Fruit fly (Drosophila melanogaster): Measurements from ENCODE around the gene rho-5.

rho-5 gene

dm6 chr2L:10387869-10388726 lies 14.4 kb upstream of the rho-5 start, which contains the start of gene da (continued):
- TF ChIP-seq OdsH (GFP tag; optimal IDR thresholded peaks at IDR 0.05): no peak
- TF ChIP-seq usp (GFP tag; optimal IDR thresholded peaks at IDR 0.05): no peak
- TF ChIP-seq dsf (GFP tag; optimal IDR thresholded peaks at IDR 0.05; ENCODE audit: borderline replicate concordance): no peak
- TF ChIP-seq fru (GFP tag; optimal IDR thresholded peaks at IDR 0.05): peak; percentile 39
- TF ChIP-seq CG32264 (GFP tag; optimal IDR thresholded peaks at IDR 0.05): no peak
- peak; percentile 69 for TF ChIP-seq lola (GFP tag; optimal IDR thresholded peaks at IDR 0.05)
- TF ChIP-seq ey (GFP tag; optimal IDR thresholded peaks at IDR 0.05): peak; percentile 33
- peak; percentile 12 for TF ChIP-seq CG9705 (GFP tag; optimal IDR thresholded peaks at IDR 0.05)
- no peak for TF ChIP-seq brk (GFP tag; optimal IDR thresholded peaks at IDR 0.05)

DNA sequence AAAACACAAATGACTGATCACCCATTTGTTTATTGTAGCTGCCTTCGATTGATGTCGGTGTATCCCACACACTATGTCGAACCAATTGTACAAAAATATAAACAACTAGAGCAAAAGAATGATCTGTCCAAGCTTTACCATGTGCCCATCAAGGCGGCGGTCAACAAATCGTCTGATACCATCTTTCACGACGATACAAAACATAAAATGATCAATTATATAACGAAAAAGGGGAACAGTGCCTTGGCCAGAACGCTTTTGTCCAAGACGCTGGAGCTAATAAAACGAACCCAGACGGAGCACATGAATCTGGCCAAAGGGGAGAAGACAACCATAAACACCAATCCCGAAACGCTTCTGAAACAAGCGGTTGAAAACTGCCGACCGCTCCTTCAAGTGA lies 13.1 kb upstream of the rho-5 start:
- TF ChIP-seq usp (GFP tag; optimal IDR thresholded peaks at IDR 0.05) (no peak), Dif (GFP tag; optimal IDR thresholded peaks at IDR 0.05; ENCODE audit: partially characterized antibody) (no peak), rgr (GFP tag; optimal IDR thresholded peaks at IDR 0.05) (no peak), Rel (GFP tag; optimal IDR thresholded peaks at IDR 0.05) (no peak), Rel (tag; optimal IDR thresholded peaks at IDR 0.05) (no peak), Myc (optimal IDR thresholded peaks at IDR 0.05) (no peak), psq (GFP tag; optimal IDR thresholded peaks at IDR 0.05) (no peak), pan (optimal IDR thresholded peaks at IDR 0.05) (no peak), Abd-B (GFP tag; optimal IDR thresholded peaks at IDR 0.05) (no peak), sv (GFP tag; optimal IDR thresholded peaks at IDR 0.05) (no peak), h (GFP tag; optimal IDR thresholded peaks at IDR 0.05) (no peak)

DNA sequence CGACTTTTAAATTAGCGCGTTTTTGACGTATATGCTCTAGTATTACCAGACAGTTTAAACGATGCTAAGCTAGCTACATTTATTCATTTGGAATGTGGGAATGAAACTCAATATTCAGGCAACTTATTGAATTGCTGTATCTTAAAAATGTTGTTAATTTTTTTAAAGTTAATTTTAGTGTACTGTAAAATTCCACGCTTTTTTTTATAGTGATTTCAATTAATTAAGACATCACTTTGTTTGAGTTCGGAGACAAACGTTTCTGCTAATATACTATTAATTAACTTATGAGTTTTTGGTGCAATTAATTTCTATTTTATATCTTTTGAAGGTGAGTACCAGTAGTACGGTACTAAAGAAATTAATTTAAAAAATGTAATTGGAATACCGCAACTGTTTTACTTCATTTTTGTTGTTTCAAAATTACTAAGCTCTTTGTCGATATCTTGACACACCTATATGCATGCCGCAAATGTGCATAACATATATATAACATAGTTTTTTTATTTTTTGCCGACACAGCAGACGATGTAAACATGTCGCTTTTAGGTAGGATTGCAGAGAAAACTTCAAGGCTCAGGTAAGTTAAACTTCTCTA lies 12.6 kb upstream of the rho-5 start, which contains the start of the genes Cdk1 and mRpS7:
Gene Cdk1 (minus strand): TSS at position 55 of the 598 bp plus-strand sequence.
Gene mRpS7 (plus strand): TSS at position 455 of the 598 bp plus-strand sequence.
- TF ChIP-seq dsf (GFP tag; optimal IDR thresholded peaks at IDR 0.05; ENCODE audit: borderline replicate concordance): no peak
- TF ChIP-seq Jra (GFP tag; optimal IDR thresholded peaks at IDR 0.05): peak; percentile 43
- TF ChIP-seq ey (GFP tag; optimal IDR thresholded peaks at IDR 0.05): peak; percentile 28
- peak in 1 of 2 experiments; percentile 61 for TF ChIP-seq foxo (GFP tag; optimal IDR thresholded peaks at IDR 0.05)
- no peak for TF ChIP-seq usp (GFP tag; optimal IDR thresholded peaks at IDR 0.05)
- TF ChIP-seq sv (GFP tag; optimal IDR thresholded peaks at IDR 0.05): peak; percentile 43
- TF ChIP-seq dmrt93B (GFP tag; optimal IDR thresholded peaks at IDR 0.05): no peak
- TF ChIP-seq OdsH (GFP tag; optimal IDR thresholded peaks at IDR 0.05): peak; percentile 4
- peak; percentile 49 for TF ChIP-seq fru (GFP tag; optimal IDR thresholded peaks at IDR 0.05)
- TF ChIP-seq Myc (optimal IDR thresholded peaks at IDR 0.05): peak; percentile 9
- peak; percentile 55 for TF ChIP-seq Sp1 (GFP tag; optimal IDR thresholded peaks at IDR 0.05)
- TF ChIP-seq psq (GFP tag; optimal IDR thresholded peaks at IDR 0.05): peak; percentile 27
- no peak for TF ChIP-seq Abd-B (GFP tag; optimal IDR thresholded peaks at IDR 0.05)
- TF ChIP-seq Hnf4 (GFP tag; optimal IDR thresholded peaks at IDR 0.05): peak; percentile 49
- TF ChIP-seq brk (GFP tag; optimal IDR thresholded peaks at IDR 0.05): peak; percentile 30
- peak; percentile 3 for TF ChIP-seq sage (GFP tag; optimal IDR thresholded peaks at IDR 0.05)
- TF ChIP-seq h (GFP tag; optimal IDR thresholded peaks at IDR 0.05): peak; percentile 44
- peak; percentile 59 for TF ChIP-seq HLH106 (tag; optimal IDR thresholded peaks at IDR 0.05)
- TF ChIP-seq rgr (GFP tag; optimal IDR thresholded peaks at IDR 0.05): peak; percentile 2
- TF ChIP-seq woc (GFP tag; optimal IDR thresholded peaks at IDR 0.05): peak; percentile 76
- peak; percentile 47 for TF ChIP-seq tai (GFP tag; optimal IDR thresholded peaks at IDR 0.05)
- TF ChIP-seq Dfd (GFP tag; optimal IDR thresholded peaks at IDR 0.05): no peak
- TF ChIP-seq Hr83 (GFP tag; optimal IDR thresholded peaks at IDR 0.05; ENCODE audit: poor library complexity, severe bottlenecking): no peak

DNA sequence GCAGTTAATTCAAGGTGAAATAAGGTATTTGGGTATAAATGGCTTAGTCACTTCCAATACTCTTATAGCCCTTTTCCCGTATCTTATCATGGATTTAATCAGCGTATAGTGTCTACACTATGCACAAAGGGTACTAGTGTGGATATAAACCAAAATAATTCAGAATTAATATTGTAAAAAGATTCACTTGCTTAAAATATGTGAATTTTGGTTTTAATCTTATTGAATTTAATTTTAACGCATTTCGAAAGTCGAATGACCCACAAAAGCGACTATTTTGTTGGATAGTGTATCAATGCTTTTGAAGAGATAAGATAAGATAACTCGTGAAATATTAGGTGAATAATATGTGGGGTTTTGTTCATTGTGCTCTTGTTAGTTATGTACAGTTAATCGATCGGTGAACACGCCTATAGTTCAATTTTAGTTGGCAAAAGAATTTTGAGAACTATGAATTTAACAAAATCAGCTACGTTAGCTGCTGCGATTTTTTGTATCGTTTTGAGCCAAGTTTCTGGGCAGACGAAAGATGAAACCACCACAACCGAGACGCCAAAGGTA lies 8.3 kb upstream of the rho-5 start, which contains the start of gene CG5096:
Gene CG5096 (plus strand): TSS at position 374 of the 561 bp plus-strand sequence.
- TF ChIP-seq usp (GFP tag; optimal IDR thresholded peaks at IDR 0.05) (no peak), CG9705 (GFP tag; optimal IDR thresholded peaks at IDR 0.05) (no peak), pan (optimal IDR thresholded peaks at IDR 0.05) (no peak), CrebA (GFP tag; optimal IDR thresholded peaks at IDR 0.05; ENCODE audit: borderline replicate concordance) (no peak), Jra (GFP tag; optimal IDR thresholded peaks at IDR 0.05) (peak; percentile 31), HLH106 (tag; optimal IDR thresholded peaks at IDR 0.05) (peak; percentile 74), Hr78 (GFP tag; optimal IDR thresholded peaks at IDR 0.05) (no peak), Sp1 (GFP tag; optimal IDR thresholded peaks at IDR 0.05) (peak; percentile 80), lola (GFP tag; optimal IDR thresholded peaks at IDR 0.05) (no peak), dl (GFP tag; optimal IDR thresholded peaks at IDR 0.05; ENCODE audit: insufficient read depth in 1 of 2, partially characterized antibody in 2 of 2) (no peak), N (GFP tag; optimal IDR thresholded peaks at IDR 0.05) (no peak), Hnf4 (GFP tag; optimal IDR thresholded peaks at IDR 0.05) (peak; percentile 67), tai (GFP tag; optimal IDR thresholded peaks at IDR 0.05) (peak; percentile 11), dmrt93B (GFP tag; optimal IDR thresholded peaks at IDR 0.05) (no peak), Myc (optimal IDR thresholded peaks at IDR 0.05) (no peak), Abd-B (GFP tag; optimal IDR thresholded peaks at IDR 0.05) (no peak), rgr (GFP tag; optimal IDR thresholded peaks at IDR 0.05) (peak; percentile 85), Dfd (GFP tag; optimal IDR thresholded peaks at IDR 0.05) (no peak), Rel (GFP tag; optimal IDR thresholded peaks at IDR 0.05) (no peak), Rel (tag; optimal IDR thresholded peaks at IDR 0.05) (peak; percentile 96), br (GFP tag; optimal IDR thresholded peaks at IDR 0.05) (no peak), CG32264 (GFP tag; optimal IDR thresholded peaks at IDR 0.05) (peak; percentile 33), psq (GFP tag; optimal IDR thresholded peaks at IDR 0.05) (peak; percentile 59), jim (GFP tag; optimal IDR thresholded peaks at IDR 0.05) (no peak), sv (GFP tag; optimal IDR thresholded peaks at IDR 0.05) (peak; percentile 77), woc (GFP tag; optimal IDR thresholded peaks at IDR 0.05) (peak; percentile 56), h (GFP tag; optimal IDR thresholded peaks at IDR 0.05) (peak; percentile 91), OdsH (GFP tag; optimal IDR thresholded peaks at IDR 0.05) (peak; percentile 84), foxo (GFP tag; optimal IDR thresholded peaks at IDR 0.05) (peak; percentile 49 to 87)
